Worm (Caenorhabditis elegans) whole organism, L4/young adult: ENCODE measurements around the gene gadr-2.

Experiments used
- W03F9.2 ChIP-seq: fragments of 150-350 bp; optimal IDR thresholded peaks from 2 replicates; lab custom pipeline; 2014; ENCODE audit warnings: missing biosample characterization, missing genetic modification characterization
- dao-5 ChIP-seq: sonication (generic microtip); optimal IDR thresholded peaks from 2 replicates; lab custom pipeline; 2016; ENCODE audit warnings: missing genotype, missing genetic modification characterization, moderate library complexity, missing compliant biosample characterization
- him-1 ChIP-seq: sonication (generic microtip); optimal IDR thresholded peaks from 2 replicates; lab custom pipeline; 2016; ENCODE audit warnings: missing genotype, missing genetic modification reagents, missing genetic modification characterization, missing compliant biosample characterization

DNA sequence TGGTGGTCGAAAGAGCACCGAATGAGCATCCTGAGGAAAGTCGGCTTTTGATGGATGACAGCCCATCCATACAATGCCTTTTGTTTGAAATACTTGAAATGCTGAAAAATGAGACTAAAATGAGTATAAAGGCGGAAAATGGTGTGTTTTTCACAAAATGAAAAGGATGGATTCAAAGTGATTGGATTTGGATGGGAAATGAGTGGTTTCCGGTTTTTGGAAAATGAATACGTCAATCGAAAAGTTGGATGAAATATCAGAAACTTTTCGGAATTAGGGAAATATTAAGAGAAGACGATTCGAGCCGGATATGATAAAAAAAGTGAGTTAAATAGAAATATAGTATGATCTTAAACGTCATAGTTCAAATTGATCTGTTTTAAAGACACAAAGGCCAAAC, 17.5 kb downstream of the gadr-2 start, which contains the start of gene F38E11.6:
- TF ChIP-seq W03F9.2 (tag; lab: Kevin White, UChicago) (no peak), him-1 (no peak), dao-5 (tag; lab: Kevin White, UChicago) (no peak)
